Worm (Caenorhabditis elegans): ENCODE data around the gene T28A11.19.

The T28A11.19 gene

DNA sequence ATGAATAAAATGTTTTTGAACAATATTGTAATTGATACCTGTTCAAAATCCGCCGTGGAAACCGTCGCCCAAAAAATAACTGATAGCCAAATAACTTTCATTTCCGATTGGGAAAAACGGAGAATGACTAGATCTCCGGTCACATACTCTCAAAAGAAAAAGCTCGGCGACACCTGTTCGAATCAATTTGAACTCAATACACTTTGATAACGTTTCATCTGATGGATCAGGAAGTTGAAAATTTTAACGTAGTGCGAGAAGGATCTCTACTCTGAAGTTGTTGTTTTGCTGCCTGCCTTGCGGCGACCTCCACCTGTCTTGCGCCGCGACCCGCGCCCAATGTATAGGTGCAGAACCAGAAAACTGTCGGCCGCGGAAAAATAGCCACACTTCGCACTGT, 3.8 kb upstream of the T28A11.19 start, which contains the start of gene T28A11.20:
T28A11.20 (minus strand) TSS at position 101 of the 400 bp plus-strand sequence.
- TF ChIP-seq hmbx-1 (tag; optimal IDR thresholded peaks at IDR 0.05) (no peak), flt-1 (GFP tag; IDR thresholded peaks at IDR 0.05) (no peak), tbx-37 (GFP tag; conservative IDR thresholded peaks at IDR 0.05) (no peak), B0310.2 (tag; optimal IDR thresholded peaks at IDR 0.05) (no peak), sea-1 (GFP tag; conservative IDR thresholded peaks at IDR 0.05) (no peak), ceh-36 (tag; optimal IDR thresholded peaks at IDR 0.05) (no peak), tra-4 (tag; optimal IDR thresholded peaks at IDR 0.05) (no peak), ama-1 (optimal IDR thresholded peaks at IDR 0.05) (no peak), tbx-11 (GFP tag; IDR thresholded peaks at IDR 0.05) (no peak)

- TF ChIP-seq hmg-4 (GFP tag; optimal IDR thresholded peaks at IDR 0.05) (no peak), hmbx-1 (tag; optimal IDR thresholded peaks at IDR 0.05) (no peak), ceh-36 (tag; optimal IDR thresholded peaks at IDR 0.05) (no peak), tbx-11 (GFP tag; IDR thresholded peaks at IDR 0.05) (no peak), tbx-37 (GFP tag; conservative IDR thresholded peaks at IDR 0.05) (no peak), sea-1 (GFP tag; conservative IDR thresholded peaks at IDR 0.05) (no peak), B0310.2 (tag; optimal IDR thresholded peaks at IDR 0.05) (no peak), hnd-1 (tag; optimal IDR thresholded peaks at IDR 0.05) (no peak), pes-1 (GFP tag; IDR thresholded peaks at IDR 0.05) (no peak), aly-1 (tag; optimal IDR thresholded peaks at IDR 0.05) (no peak)
Observed at ce11 chrV:3267950-3268349, 1.4 kb downstream of the T28A11.19 start, which contains the start of gene T28A11.18. T28A11.18 (minus strand) TSS chrV:3268050.

DNA sequence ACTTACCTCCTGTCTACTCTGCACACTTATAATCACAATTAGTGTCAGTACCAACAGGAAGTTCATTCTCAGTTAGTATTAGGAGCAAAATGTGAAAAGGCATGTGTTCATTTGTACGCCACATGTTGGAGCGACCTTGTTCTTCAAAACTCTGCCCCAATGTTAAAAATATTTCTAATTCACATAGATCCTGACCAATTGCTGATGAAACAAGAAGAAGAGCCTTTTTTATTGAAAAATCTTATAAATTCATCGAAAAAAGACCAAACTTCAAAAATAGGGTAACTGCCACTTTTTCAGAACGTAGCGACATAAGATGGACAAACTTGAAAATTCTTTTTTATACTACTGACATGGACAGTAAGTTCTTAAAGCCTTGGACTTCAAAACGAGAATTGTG, 3.1 kb downstream of the T28A11.19 start, which contains the start of gene T28A11.17:
T28A11.17 (minus strand) TSS at position 101 of the 400 bp plus-strand sequence.
- TF ChIP-seq tra-4 (tag; optimal IDR thresholded peaks at IDR 0.05) (no peak), hmg-4 (GFP tag; optimal IDR thresholded peaks at IDR 0.05) (no peak), flt-1 (GFP tag; IDR thresholded peaks at IDR 0.05) (no peak), pes-1 (GFP tag; IDR thresholded peaks at IDR 0.05) (no peak), ceh-36 (tag; optimal IDR thresholded peaks at IDR 0.05) (no peak), ets-7 (tag; optimal IDR thresholded peaks at IDR 0.05) (no peak), F13C5.2 (tag; optimal IDR thresholded peaks at IDR 0.05) (no peak), aly-1 (tag; optimal IDR thresholded peaks at IDR 0.05) (no peak), ama-1 (optimal IDR thresholded peaks at IDR 0.05) (no peak), scrt-1 (GFP tag; IDR thresholded peaks at IDR 0.05) (no peak)

DNA sequence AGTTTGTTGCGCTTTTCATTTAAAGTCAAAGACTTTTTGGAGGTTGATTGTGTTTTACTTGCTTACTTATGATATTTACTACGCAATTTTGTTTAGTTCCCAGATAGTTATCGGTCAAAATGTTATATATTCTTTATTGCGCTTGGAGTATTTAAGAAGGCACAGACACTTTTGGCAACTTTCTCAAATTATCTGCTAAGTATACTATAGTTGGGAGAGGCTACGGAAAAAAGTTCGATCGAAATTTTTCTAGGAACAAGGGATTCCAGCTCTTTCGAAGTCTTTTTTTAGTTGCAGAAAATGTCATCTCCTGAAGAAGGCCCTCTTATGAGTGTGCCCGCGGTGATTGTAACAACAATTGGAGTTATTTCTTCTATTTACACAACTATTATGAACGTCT, 9.2 kb downstream of the T28A11.19 start, which contains the start of gene srbc-5:
srbc-5 (plus strand) TSS at position 301 of the 400 bp plus-strand sequence.
- TF ChIP-seq ets-7 (tag; optimal IDR thresholded peaks at IDR 0.05) (no peak), ama-1 (optimal IDR thresholded peaks at IDR 0.05) (no peak), ceh-36 (tag; optimal IDR thresholded peaks at IDR 0.05) (no peak), aly-1 (tag; optimal IDR thresholded peaks at IDR 0.05) (no peak), tbx-11 (GFP tag; IDR thresholded peaks at IDR 0.05) (no peak), hmg-4 (GFP tag; optimal IDR thresholded peaks at IDR 0.05) (no peak), scrt-1 (GFP tag; IDR thresholded peaks at IDR 0.05) (no peak), ceh-13 (GFP tag; optimal IDR thresholded peaks at IDR 0.05) (no peak), hnd-1 (tag; optimal IDR thresholded peaks at IDR 0.05) (no peak), B0310.2 (tag; optimal IDR thresholded peaks at IDR 0.05) (no peak), flt-1 (GFP tag; IDR thresholded peaks at IDR 0.05) (no peak), F13C5.2 (tag; optimal IDR thresholded peaks at IDR 0.05) (no peak), tbx-37 (GFP tag; conservative IDR thresholded peaks at IDR 0.05) (no peak), sea-1 (GFP tag; conservative IDR thresholded peaks at IDR 0.05) (no peak), tra-4 (tag; optimal IDR thresholded peaks at IDR 0.05) (no peak), pes-1 (GFP tag; IDR thresholded peaks at IDR 0.05) (no peak), hmbx-1 (tag; optimal IDR thresholded peaks at IDR 0.05) (no peak)

DNA sequence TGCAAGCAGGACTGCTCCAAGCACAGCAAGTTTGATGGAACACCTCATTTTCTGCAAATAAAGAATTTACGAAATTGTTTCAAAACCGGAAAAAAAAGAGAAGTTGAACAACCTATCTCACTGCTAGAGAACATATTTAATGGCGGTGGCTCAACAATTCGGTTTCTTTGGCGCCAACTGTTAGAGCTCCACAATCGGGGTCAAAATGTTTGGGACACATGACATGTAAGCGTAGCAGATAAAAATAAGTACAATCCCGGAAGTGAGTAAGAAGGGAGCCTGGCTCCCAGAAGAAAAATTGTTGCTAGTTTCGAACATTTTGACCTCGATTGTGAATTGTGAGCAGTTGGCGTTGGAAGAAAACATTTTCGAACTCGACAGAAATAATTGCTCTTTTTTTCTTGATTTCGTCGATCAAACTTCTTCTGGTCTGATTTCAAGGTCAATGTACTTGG, 10.1 kb downstream of the T28A11.19 start, which contains the start of gene T28A11.16:
T28A11.16 (minus strand) TSS at position 51 of the 455 bp plus-strand sequence.
- TF ChIP-seq F13C5.2 (tag; optimal IDR thresholded peaks at IDR 0.05) (no peak), flt-1 (GFP tag; IDR thresholded peaks at IDR 0.05) (no peak), pes-1 (GFP tag; IDR thresholded peaks at IDR 0.05) (no peak), ama-1 (optimal IDR thresholded peaks at IDR 0.05) (no peak), sea-1 (GFP tag; conservative IDR thresholded peaks at IDR 0.05) (no peak)

- no peak for TF ChIP-seq ceh-13 (GFP tag; optimal IDR thresholded peaks at IDR 0.05)
- no peak for TF ChIP-seq sea-1 (GFP tag; conservative IDR thresholded peaks at IDR 0.05)
- TF ChIP-seq tra-4 (tag; optimal IDR thresholded peaks at IDR 0.05), result no peak
- no peak for TF ChIP-seq hmbx-1 (tag; optimal IDR thresholded peaks at IDR 0.05)
- TF ChIP-seq tbx-11 (GFP tag; IDR thresholded peaks at IDR 0.05), result no peak
- TF ChIP-seq ceh-36 (tag; optimal IDR thresholded peaks at IDR 0.05), result no peak
- no peak for TF ChIP-seq hmg-4 (GFP tag; optimal IDR thresholded peaks at IDR 0.05)
- no peak for TF ChIP-seq tbx-37 (GFP tag; conservative IDR thresholded peaks at IDR 0.05)
- no peak for TF ChIP-seq flt-1 (GFP tag; IDR thresholded peaks at IDR 0.05)
- no peak for TF ChIP-seq scrt-1 (GFP tag; IDR thresholded peaks at IDR 0.05)
- no peak for TF ChIP-seq ama-1 (optimal IDR thresholded peaks at IDR 0.05)
- TF ChIP-seq hnd-1 (tag; optimal IDR thresholded peaks at IDR 0.05), result no peak
- TF ChIP-seq B0310.2 (tag; optimal IDR thresholded peaks at IDR 0.05), result no peak
- TF ChIP-seq ets-7 (tag; optimal IDR thresholded peaks at IDR 0.05), result no peak
- TF ChIP-seq aly-1 (tag; optimal IDR thresholded peaks at IDR 0.05), result no peak
- no peak for TF ChIP-seq F13C5.2 (tag; optimal IDR thresholded peaks at IDR 0.05)
- no peak for TF ChIP-seq pes-1 (GFP tag; IDR thresholded peaks at IDR 0.05)
Observed at ce11 chrV:3257277-3257676, 12.0 kb downstream of the T28A11.19 start, which contains the start of gene T28A11.22. T28A11.22 (plus strand) TSS chrV:3257577.

ce11 chrV:3256809-3257208, 12.5 kb downstream of the T28A11.19 start:
- TF ChIP-seq flt-1 (GFP tag; IDR thresholded peaks at IDR 0.05) (no peak), ceh-13 (GFP tag; optimal IDR thresholded peaks at IDR 0.05) (no peak), tra-4 (tag; optimal IDR thresholded peaks at IDR 0.05) (no peak)

DNA sequence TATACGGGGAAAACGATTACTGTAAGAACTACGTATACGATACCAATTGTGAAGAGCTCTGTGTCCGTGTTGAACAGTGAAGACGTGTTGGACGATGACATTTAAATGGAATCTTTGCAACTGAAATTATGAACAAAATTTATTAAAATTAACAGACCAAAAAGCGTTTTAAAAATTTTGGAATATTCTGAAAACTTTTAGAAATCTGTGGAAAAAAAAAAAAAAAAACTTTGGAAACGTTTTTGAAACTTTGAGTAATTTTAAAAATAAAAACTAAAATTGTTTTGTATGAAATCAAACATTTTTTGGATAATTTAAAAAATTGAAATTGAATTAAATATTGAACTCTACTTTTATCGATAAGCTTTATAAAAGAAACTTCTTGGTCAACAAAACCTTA, 13.3 kb downstream of the T28A11.19 start, which contains the start of gene srt-63:
srt-63 (minus strand) TSS at position 101 of the 400 bp plus-strand sequence.
- TF ChIP-seq tbx-11 (GFP tag; IDR thresholded peaks at IDR 0.05), result no peak
- TF ChIP-seq pes-1 (GFP tag; IDR thresholded peaks at IDR 0.05), result no peak
- TF ChIP-seq F13C5.2 (tag; optimal IDR thresholded peaks at IDR 0.05), result no peak
- no peak for TF ChIP-seq B0310.2 (tag; optimal IDR thresholded peaks at IDR 0.05)

Data from whole organism, early embryonic.